Worm (Caenorhabditis elegans): ENCODE results near the gene metl-5.

DNA sequence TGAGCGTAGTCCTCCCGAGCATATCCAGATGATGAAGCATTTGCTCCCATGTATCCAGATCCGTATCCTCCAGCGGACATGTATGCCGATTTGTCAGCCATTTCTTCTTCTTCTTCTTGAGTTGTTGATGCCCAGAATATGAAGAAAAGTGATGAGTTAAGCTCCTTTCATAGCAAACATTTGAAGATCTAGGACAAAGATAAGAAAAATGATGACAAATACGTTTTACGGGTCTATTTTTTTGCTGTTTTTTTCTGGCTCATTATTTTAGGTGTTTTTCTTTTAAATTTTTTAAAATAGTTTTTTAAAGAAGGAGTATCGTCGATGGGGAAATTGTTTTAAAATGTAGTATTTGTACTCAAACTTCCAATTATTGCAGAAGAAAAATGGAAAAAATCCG is 27.4 kb downstream of the metl-5 start, which contains the start of gene nspd-9:
- TF ChIP-seq R02D3.7 (tag; optimal IDR thresholded peaks at IDR 0.05): no peak
- TF ChIP-seq ztf-11 (tag; optimal IDR thresholded peaks at IDR 0.05): no peak
